Fruit fly (Drosophila melanogaster) whole organism, wandering third instar larva: Measurements from ENCODE around the gene CG43658.

Experiments used
- Abd-B ChIP-seq: fragments of >200 bp; optimal IDR thresholded peaks from 2 replicates; lab custom pipeline; 2017; ENCODE audit warnings: missing biosample characterization, missing genetic modification characterization
- CG32264 ChIP-seq: fragments of 200-800 bp; sonication (Bioruptor generic); optimal IDR thresholded peaks from 2 replicates; lab custom pipeline; 2016; ENCODE audit warnings: missing biosample characterization, missing genetic modification characterization
- Dfd ChIP-seq: fragments of >200 bp; optimal IDR thresholded peaks from 2 replicates; lab custom pipeline; 2017; ENCODE audit warnings: missing biosample characterization, missing genetic modification characterization
- GATAd ChIP-seq: sonication (Bioruptor generic); optimal IDR thresholded peaks from 2 replicates; lab custom pipeline; 2016; ENCODE audit warnings: missing biosample characterization, missing genetic modification characterization
- Hnf4 ChIP-seq: fragments of 200-800 bp; sonication (Bioruptor generic); optimal IDR thresholded peaks from 2 replicates; lab custom pipeline; 2016; ENCODE audit warnings: missing biosample characterization, mild to moderate bottlenecking, missing genetic modification characterization
- Hr78 ChIP-seq: fragments of >200 bp; optimal IDR thresholded peaks from 2 replicates; lab custom pipeline; 2017; ENCODE audit warnings: missing biosample characterization, missing genetic modification characterization
- Hr83 ChIP-seq: fragments of 200-300 bp; sonication (Bioruptor generic); optimal IDR thresholded peaks from 2 replicates; lab custom pipeline; 2016; ENCODE audit warnings: missing biosample characterization, mild to moderate bottlenecking, missing genetic modification characterization, moderate library complexity; ENCODE audit not compliant: poor library complexity, severe bottlenecking
- Jra ChIP-seq: sonication (Bioruptor generic); optimal IDR thresholded peaks from 2 replicates; lab custom pipeline; 2016; ENCODE audit warnings: missing biosample characterization, missing genetic modification characterization
- Mio ChIP-seq: sonication (Bioruptor generic); optimal IDR thresholded peaks from 2 replicates; lab custom pipeline; 2016; ENCODE audit warnings: missing biosample characterization, missing genetic modification characterization
- Myc ChIP-seq: fragments of >200 bp; optimal IDR thresholded peaks from 2 replicates; lab custom pipeline; 2017
- N ChIP-seq: fragments of >200 bp; optimal IDR thresholded peaks from 2 replicates; lab custom pipeline; 2018; ENCODE audit warnings: missing biosample characterization, missing external identifiers, missing genetic modification characterization
- OdsH ChIP-seq: fragments of 200-800 bp; sonication (Bioruptor generic); optimal IDR thresholded peaks from 2 replicates; lab custom pipeline; 2016; ENCODE audit warnings: missing biosample characterization, mild to moderate bottlenecking, missing genetic modification characterization
- Rel ChIP-seq, 2 experiments: fragments of 200-800 bp; sonication (Bioruptor generic) in 1 of 2; optimal IDR thresholded peaks; 2 replicates in 1 of 2; 3 replicates in 1 of 2; lab custom pipeline; 2016 to 2019; ENCODE audit warnings: mild to moderate bottlenecking in 2 of 2, missing biosample characterization in 2 of 2, missing genetic modification characterization in 2 of 2, moderate library complexity in 1 of 2
- Sp1 ChIP-seq: fragments of 200-800 bp; sonication (Bioruptor generic); optimal IDR thresholded peaks from 3 replicates; lab custom pipeline; 2019; ENCODE audit warnings: missing biosample characterization, mild to moderate bottlenecking, missing genetic modification characterization, moderate library complexity
- Vsx2 ChIP-seq: fragments of 200-300, 225-300 bp; sonication (Bioruptor generic); optimal IDR thresholded peaks from 2 replicates; lab custom pipeline; 2018; ENCODE audit warnings: missing biosample characterization, missing genetic modification characterization; ENCODE audit not compliant: partially characterized antibody
- br ChIP-seq: fragments of 200-800 bp; sonication (Bioruptor generic); optimal IDR thresholded peaks from 2 replicates; lab custom pipeline; 2016; ENCODE audit warnings: missing biosample characterization, missing genetic modification characterization
- dmrt93B ChIP-seq: fragments of 200-800 bp; sonication (Bioruptor generic); optimal IDR thresholded peaks from 2 replicates; lab custom pipeline; 2018; ENCODE audit warnings: missing biosample characterization, mild to moderate bottlenecking, missing genetic modification characterization
- dsf ChIP-seq: sonication (Bioruptor generic); optimal IDR thresholded peaks from 2 replicates; lab custom pipeline; 2016; ENCODE audit warnings: missing biosample characterization, missing genetic modification characterization, borderline replicate concordance
- ey ChIP-seq: fragments of 200-800 bp; sonication (Bioruptor generic); optimal IDR thresholded peaks from 2 replicates; lab custom pipeline; 2016; ENCODE audit warnings: missing biosample characterization, missing genetic modification characterization
- fru ChIP-seq: fragments of 200-800 bp; sonication (Bioruptor generic); optimal IDR thresholded peaks from 3 replicates; lab custom pipeline; 2016; ENCODE audit warnings: missing biosample characterization, mild to moderate bottlenecking, missing genetic modification characterization
- h ChIP-seq: fragments of 200-800 bp; sonication (Bioruptor generic); optimal IDR thresholded peaks from 3 replicates; lab custom pipeline; 2016; ENCODE audit warnings: missing biosample characterization, mild to moderate bottlenecking, missing genetic modification characterization
- jim ChIP-seq: fragments of 175-275, 200-325 bp; sonication (Bioruptor generic); optimal IDR thresholded peaks from 2 replicates; lab custom pipeline; 2016; ENCODE audit warnings: missing biosample characterization, mild to moderate bottlenecking, missing genetic modification characterization
- lola ChIP-seq: fragments of >200 bp; optimal IDR thresholded peaks from 2 replicates; lab custom pipeline; 2017; ENCODE audit warnings: missing biosample characterization, missing genetic modification characterization
- psq ChIP-seq: fragments of 200-800 bp; sonication (Bioruptor generic); optimal IDR thresholded peaks from 3 replicates; lab custom pipeline; 2017; ENCODE audit warnings: missing biosample characterization, mild to moderate bottlenecking, missing genetic modification characterization, moderate library complexity
- rgr ChIP-seq: fragments of 200-800 bp; sonication (Bioruptor generic); optimal IDR thresholded peaks from 3 replicates; lab custom pipeline; 2016; ENCODE audit warnings: missing biosample characterization, mild to moderate bottlenecking, missing genetic modification characterization
- sv ChIP-seq: fragments of 200-800 bp; sonication (Bioruptor generic); optimal IDR thresholded peaks from 3 replicates; lab custom pipeline; 2016; ENCODE audit warnings: missing biosample characterization, missing genetic modification characterization
- tai ChIP-seq: sonication (Bioruptor generic); optimal IDR thresholded peaks from 2 replicates; lab custom pipeline; 2016; ENCODE audit warnings: missing biosample characterization, missing genetic modification characterization
- woc ChIP-seq: sonication (Bioruptor generic); optimal IDR thresholded peaks from 2 replicates; lab custom pipeline; 2016; ENCODE audit warnings: missing biosample characterization, mild to moderate bottlenecking, missing genetic modification characterization

CG43658 gene

dm6 chrX:17506292-17506691, 54.7 kb downstream of the CG43658 start:
- no peak for TF ChIP-seq Hnf4 (GFP tag; lab: Kevin White, UChicago)
- TF ChIP-seq psq = peak; percentile 47
- TF ChIP-seq Myc (lab: Kevin White, UChicago) = no peak
- TF ChIP-seq ey = no peak
- no peak for TF ChIP-seq Vsx2 (GFP tag; lab: Kevin White, UChicago)
- TF ChIP-seq Hr78 = no peak

- TF ChIP-seq N (GFP tag; lab: Kevin White, UChicago) (no peak), woc (peak; percentile 15)
- TF ChIP-seq, all 38 proteins: peak for 1
Measured at dm6 chrX:17505595-17505994, 55.4 kb downstream of the CG43658 start.

- TF ChIP-seq dmrt93B (GFP tag; lab: Kevin White, UChicago) (no peak), GATAd (GFP tag; lab: Kevin White, UChicago) (no peak), Myc (lab: Kevin White, UChicago) (no peak), psq (no peak), CG32264 (GFP tag; lab: Kevin White, UChicago) (no peak), Vsx2 (GFP tag; lab: Kevin White, UChicago) (no peak), Dfd (no peak), fru (no peak), Hr78 (no peak), h (GFP tag; lab: Kevin White, UChicago) (no peak), Abd-B (GFP tag; lab: Kevin White, UChicago) (no peak), OdsH (GFP tag; lab: Kevin White, UChicago) (no peak), lola (GFP tag; lab: Kevin White, UChicago) (no peak), Jra (GFP tag; lab: Kevin White, UChicago) (no peak), br (GFP tag; lab: Kevin White, UChicago) (no peak), N (GFP tag; lab: Kevin White, UChicago) (no peak), Sp1 (GFP tag; lab: Kevin White, UChicago) (no peak), Hr83 (GFP tag; lab: Kevin White, UChicago) (no peak)
- TF ChIP-seq, all 38 proteins: peak for 0
Measured at dm6 chrX:17504179-17504777, 56.7 kb downstream of the CG43658 start.

DNA sequence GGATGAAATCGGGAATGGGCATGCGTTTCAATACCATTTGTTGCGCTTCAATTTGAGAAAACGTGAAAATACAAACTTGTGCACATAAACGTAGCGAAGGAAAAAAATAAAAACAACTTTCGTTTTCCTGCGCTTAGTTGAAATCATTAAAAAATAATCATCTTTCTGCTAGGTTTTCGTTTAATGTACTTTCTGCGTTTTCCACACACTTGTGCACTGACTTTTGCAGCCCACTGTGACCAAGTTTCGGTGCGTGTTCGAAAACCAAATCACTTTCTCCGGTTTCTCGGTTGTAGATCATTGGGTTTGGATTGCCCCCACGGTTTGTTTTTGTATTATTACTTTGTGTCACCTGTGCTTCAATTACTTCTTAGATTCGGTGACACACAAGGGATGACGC, 57.4 kb downstream of the CG43658 start:
- peak; percentile 9 for TF ChIP-seq Dfd
- TF ChIP-seq Rel (GFP tag; optimal IDR thresholded peaks at IDR 0.05; lab: Kevin White, UChicago) = no peak
- no peak for TF ChIP-seq Rel (tag; optimal IDR thresholded peaks at IDR 0.05; lab: Kevin White, UChicago)
- TF ChIP-seq, all 38 proteins: peak for 1

- no peak for TF ChIP-seq h (GFP tag; lab: Kevin White, UChicago)
- TF ChIP-seq rgr (GFP tag; lab: Kevin White, UChicago) = no peak
- no peak for TF ChIP-seq lola (GFP tag; lab: Kevin White, UChicago)
- TF ChIP-seq dsf (GFP tag; lab: Kevin White, UChicago) = no peak
- no peak for TF ChIP-seq Hnf4 (GFP tag; lab: Kevin White, UChicago)
- no peak for TF ChIP-seq Mio (GFP tag; lab: Kevin White, UChicago)
- no peak for TF ChIP-seq tai (GFP tag; lab: Kevin White, UChicago)
- no peak for TF ChIP-seq sv
- TF ChIP-seq Abd-B (GFP tag; lab: Kevin White, UChicago) = no peak
- TF ChIP-seq Myc (lab: Kevin White, UChicago) = no peak
- no peak for TF ChIP-seq ey
- TF ChIP-seq Vsx2 (GFP tag; lab: Kevin White, UChicago) = no peak
- no peak for TF ChIP-seq jim (GFP tag; lab: Kevin White, UChicago)
- no peak for TF ChIP-seq Hr78
- TF ChIP-seq, all 38 proteins: peak for 0
Measured at dm6 chrX:17503040-17503439, 57.9 kb downstream of the CG43658 start.

- no peak for TF ChIP-seq Hr78
- TF ChIP-seq dsf (GFP tag; lab: Kevin White, UChicago) = no peak
- no peak for TF ChIP-seq jim (GFP tag; lab: Kevin White, UChicago)
- TF ChIP-seq, all 38 proteins: peak for 0
Measured at dm6 chrX:17501521-17501920, 59.5 kb downstream of the CG43658 start.
